Worm (Caenorhabditis elegans) whole organism, midembryonic: Measurements from ENCODE around the gene srj-11.

Experiments used
- T22C8.4 ChIP-seq: fragments of 200-800 bp; sonication (Bioruptor generic); IDR thresholded peaks from 2 replicates; pipeline ENCODE4 v1.3.6; 2022; ENCODE audit warnings: missing genetic modification characterization, missing compliant biosample characterization
- cog-1 ChIP-seq: sonication (generic microtip); optimal IDR thresholded peaks from 2 replicates; lab custom pipeline; 2016; ENCODE audit warnings: missing genetic modification characterization, missing compliant biosample characterization
- flt-1 ChIP-seq: fragments of 200-800 bp; sonication (Bioruptor generic); IDR thresholded peaks from 2 replicates; pipeline ENCODE4 v1.3.6; 2022; ENCODE audit warnings: missing genetic modification characterization, missing compliant biosample characterization

DNA sequence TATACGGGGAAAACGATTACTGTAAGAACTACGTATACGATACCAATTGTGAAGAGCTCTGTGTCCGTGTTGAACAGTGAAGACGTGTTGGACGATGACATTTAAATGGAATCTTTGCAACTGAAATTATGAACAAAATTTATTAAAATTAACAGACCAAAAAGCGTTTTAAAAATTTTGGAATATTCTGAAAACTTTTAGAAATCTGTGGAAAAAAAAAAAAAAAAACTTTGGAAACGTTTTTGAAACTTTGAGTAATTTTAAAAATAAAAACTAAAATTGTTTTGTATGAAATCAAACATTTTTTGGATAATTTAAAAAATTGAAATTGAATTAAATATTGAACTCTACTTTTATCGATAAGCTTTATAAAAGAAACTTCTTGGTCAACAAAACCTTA is 14.8 kb downstream of the srj-11 start, which contains the start of gene srt-63:
- TF ChIP-seq flt-1 (no peak), T22C8.4 (GFP tag; lab: Robert Waterston, UW) (no peak), cog-1 (tag; lab: Kevin White, UChicago) (no peak)
